Fruit fly (Drosophila melanogaster): ENCODE results near the gene Notum.

The Notum gene

dm6 chr3L:16052145-16053025 lies 29.1 kb downstream of the Notum start:
- TF ChIP-seq kay (GFP tag; ENCODE audit: borderline replicate concordance) (peak; percentile 42), Crg-1 (GFP tag; optimal IDR thresholded peaks at IDR 0.05) (no peak), CG33017 (tag; optimal IDR thresholded peaks at IDR 0.05) (no peak), tj (GFP tag; optimal IDR thresholded peaks at IDR 0.05) (peak; percentile 17), CG12768 (GFP tag; optimal IDR thresholded peaks at IDR 0.05) (peak; percentile 94), cic (GFP tag; optimal IDR thresholded peaks at IDR 0.05) (peak; percentile 63), CG14711 (tag; optimal IDR thresholded peaks at IDR 0.05) (no peak), CG11617 (GFP tag; optimal IDR thresholded peaks at IDR 0.05) (no peak)

- TF ChIP-seq cic (GFP tag; optimal IDR thresholded peaks at IDR 0.05), result no peak
- TF ChIP-seq bab1 (GFP tag; optimal IDR thresholded peaks at IDR 0.05), result no peak
- TF ChIP-seq CG1620 (GFP tag; optimal IDR thresholded peaks at IDR 0.05), result no peak
- no peak for TF ChIP-seq CG12768 (GFP tag; optimal IDR thresholded peaks at IDR 0.05)
- TF ChIP-seq CG5204 (GFP tag; optimal IDR thresholded peaks at IDR 0.05), result no peak
- TF ChIP-seq CG11617 (GFP tag; optimal IDR thresholded peaks at IDR 0.05), result no peak
- no peak for TF ChIP-seq Mnt (GFP tag; optimal IDR thresholded peaks at IDR 0.05)
- TF ChIP-seq toe (GFP tag; optimal IDR thresholded peaks at IDR 0.05), result no peak
- no peak for TF ChIP-seq cnc (optimal IDR thresholded peaks at IDR 0.05)
- TF ChIP-seq Crg-1 (GFP tag; optimal IDR thresholded peaks at IDR 0.05), result no peak
- TF ChIP-seq CG33017 (tag; optimal IDR thresholded peaks at IDR 0.05), result no peak
- no peak for TF ChIP-seq Clk (GFP tag; optimal IDR thresholded peaks at IDR 0.05)
- TF ChIP-seq Hr96 (GFP tag; optimal IDR thresholded peaks at IDR 0.05), result no peak
- TF ChIP-seq kay (GFP tag; ENCODE audit: borderline replicate concordance), result no peak
- no peak for TF ChIP-seq pad (GFP tag; optimal IDR thresholded peaks at IDR 0.05)
- no peak for TF ChIP-seq tj (GFP tag; optimal IDR thresholded peaks at IDR 0.05)
- TF ChIP-seq CG14711 (tag; optimal IDR thresholded peaks at IDR 0.05), result no peak
- no peak for TF ChIP-seq ovo (GFP tag; optimal IDR thresholded peaks at IDR 0.05)
- TF ChIP-seq CG7101 (tag; optimal IDR thresholded peaks at IDR 0.05), result no peak
- TF ChIP-seq CG7045 (GFP tag; optimal IDR thresholded peaks at IDR 0.05), result no peak
Observed at dm6 chr3L:16053026-16053556, 29.8 kb downstream of the Notum start.

dm6 chr3L:16054095-16054494 lies 30.8 kb downstream of the Notum start:
- TF ChIP-seq CG12768 (GFP tag; optimal IDR thresholded peaks at IDR 0.05), result peak; percentile 38
- TF ChIP-seq pad (GFP tag; optimal IDR thresholded peaks at IDR 0.05), result no peak
- TF ChIP-seq CG11617 (GFP tag; optimal IDR thresholded peaks at IDR 0.05), result no peak
- TF ChIP-seq tj (GFP tag; optimal IDR thresholded peaks at IDR 0.05), result no peak
- TF ChIP-seq toe (GFP tag; optimal IDR thresholded peaks at IDR 0.05), result no peak
- TF ChIP-seq Clk (GFP tag; optimal IDR thresholded peaks at IDR 0.05), result no peak
- no peak for TF ChIP-seq cnc (optimal IDR thresholded peaks at IDR 0.05)
- no peak for TF ChIP-seq Hr96 (GFP tag; optimal IDR thresholded peaks at IDR 0.05)
- no peak for TF ChIP-seq Mnt (GFP tag; optimal IDR thresholded peaks at IDR 0.05)
- no peak for TF ChIP-seq ovo (GFP tag; optimal IDR thresholded peaks at IDR 0.05)
- no peak for TF ChIP-seq CG5204 (GFP tag; optimal IDR thresholded peaks at IDR 0.05)
- no peak for TF ChIP-seq kay (GFP tag; ENCODE audit: borderline replicate concordance)
- TF ChIP-seq CG7101 (tag; optimal IDR thresholded peaks at IDR 0.05), result no peak
- peak; percentile 2 for TF ChIP-seq CG14711 (tag; optimal IDR thresholded peaks at IDR 0.05)
- no peak for TF ChIP-seq cic (GFP tag; optimal IDR thresholded peaks at IDR 0.05)

dm6 chr3L:16056101-16056891 lies 33.0 kb downstream of the Notum start:
- TF ChIP-seq kay (GFP tag; ENCODE audit: borderline replicate concordance) (peak; percentile 13), CG5204 (GFP tag; optimal IDR thresholded peaks at IDR 0.05) (no peak), bab1 (GFP tag; optimal IDR thresholded peaks at IDR 0.05) (no peak), cnc (optimal IDR thresholded peaks at IDR 0.05) (no peak), CG12768 (GFP tag; optimal IDR thresholded peaks at IDR 0.05) (no peak)

- peak; percentile 3 for TF ChIP-seq CG12768 (GFP tag; optimal IDR thresholded peaks at IDR 0.05)
- no peak for TF ChIP-seq Crg-1 (GFP tag; optimal IDR thresholded peaks at IDR 0.05)
- peak; percentile 1 for TF ChIP-seq CG11617 (GFP tag; optimal IDR thresholded peaks at IDR 0.05)
Observed at dm6 chr3L:16060806-16061600, 37.7 kb downstream of the Notum start.

- no peak for TF ChIP-seq ovo (GFP tag; optimal IDR thresholded peaks at IDR 0.05)
- TF ChIP-seq Mnt (GFP tag; optimal IDR thresholded peaks at IDR 0.05), result no peak
- no peak for TF ChIP-seq cic (GFP tag; optimal IDR thresholded peaks at IDR 0.05)
- no peak for TF ChIP-seq CG33017 (tag; optimal IDR thresholded peaks at IDR 0.05)
- no peak for TF ChIP-seq CG1620 (GFP tag; optimal IDR thresholded peaks at IDR 0.05)
- no peak for TF ChIP-seq CG11617 (GFP tag; optimal IDR thresholded peaks at IDR 0.05)
- no peak for TF ChIP-seq CG5204 (GFP tag; optimal IDR thresholded peaks at IDR 0.05)
- TF ChIP-seq bab1 (GFP tag; optimal IDR thresholded peaks at IDR 0.05), result no peak
- no peak for TF ChIP-seq Hr96 (GFP tag; optimal IDR thresholded peaks at IDR 0.05)
- TF ChIP-seq Crg-1 (GFP tag; optimal IDR thresholded peaks at IDR 0.05), result no peak
Observed at dm6 chr3L:16082251-16082650, 59.0 kb downstream of the Notum start, which contains the start of gene CG33258. Gene CG33258, plus strand, starts transcription at chr3L:16082551.
